Fruit fly (Drosophila melanogaster) whole organism, embryonic: ENCODE measurements around the gene CG13386.

Experiments
- Ada2b ChIP-seq: fragments of 200-800 bp; sonication (Bioruptor generic); IDR thresholded peaks from 2 replicates; pipeline ENCODE4 v1.3.6; 2022; ENCODE audit warnings: missing biosample characterization, missing genetic modification characterization
- Awh ChIP-seq: fragments of 200-800 bp; sonication (Bioruptor generic); IDR thresholded peaks from 2 replicates; pipeline ENCODE4, ENCODE4 v1.3.6; 2022; ENCODE audit warnings: missing biosample characterization, missing genetic modification characterization
- Bgb ChIP-seq: fragments of 200-800 bp; sonication (Bioruptor generic); IDR thresholded peaks from 2 replicates; pipeline ENCODE4 v1.3.6; 2022; ENCODE audit warnings: missing biosample characterization, missing genetic modification characterization; ENCODE audit not compliant: partially characterized antibody
- CG10267 ChIP-seq: fragments of 200-800 bp; sonication (Bioruptor generic); optimal IDR thresholded peaks from 2 replicates; lab custom pipeline; 2018; ENCODE audit warnings: missing biosample characterization, mild to moderate bottlenecking, missing genetic modification characterization, moderate library complexity
- CG11398 ChIP-seq: fragments of 200-800 bp; sonication (Bioruptor generic); optimal IDR thresholded peaks from 2 replicates; lab custom pipeline; 2016; ENCODE audit warnings: missing biosample characterization, missing genetic modification characterization
- CG12155 ChIP-seq: fragments of 200-800 bp; sonication (Bioruptor generic); optimal IDR thresholded peaks from 3 replicates; lab custom pipeline; 2016; ENCODE audit warnings: missing biosample characterization, missing genetic modification characterization
- CG1529 ChIP-seq: fragments of 200-800 bp; sonication (Bioruptor generic); optimal IDR thresholded peaks from 3 replicates; lab custom pipeline; 2018; ENCODE audit warnings: missing biosample characterization, missing genetic modification characterization
- CG17186 ChIP-seq: fragments of 200-800 bp; sonication (Bioruptor generic); optimal IDR thresholded peaks from 3 replicates; lab custom pipeline; 2017; ENCODE audit warnings: missing biosample characterization, missing genetic modification reagents, missing genetic modification characterization
- CG18764 ChIP-seq: fragments of 200-800 bp; sonication (Bioruptor generic); optimal IDR thresholded peaks from 3 replicates; lab custom pipeline; 2016; ENCODE audit warnings: missing biosample characterization, missing genetic modification characterization
- CG2129 ChIP-seq: fragments of 200-800 bp; sonication (Bioruptor generic); IDR thresholded peaks from 2 replicates; pipeline ENCODE4 v1.3.6; 2022; ENCODE audit warnings: missing biosample characterization, missing genetic modification characterization; ENCODE audit not compliant: partially characterized antibody
- CG2875 ChIP-seq: fragments of 200-800 bp; sonication (Bioruptor generic); optimal IDR thresholded peaks from 2 replicates; lab custom pipeline; 2017; ENCODE audit warnings: missing biosample characterization, mild to moderate bottlenecking, missing genetic modification characterization, missing genetic modification reagents
- CG30020 ChIP-seq: fragments of 200-800 bp; optimal IDR thresholded peaks from 2 replicates; lab custom pipeline; 2019; ENCODE audit warnings: missing biosample characterization, mild to moderate bottlenecking, missing genetic modification characterization, moderate library complexity
- CG3838 ChIP-seq: fragments of 200-800 bp; sonication (Bioruptor generic); optimal IDR thresholded peaks from 3 replicates; lab custom pipeline; 2016; ENCODE audit warnings: missing biosample characterization, missing genetic modification characterization
- CG4820 ChIP-seq: fragments of 200-800 bp; sonication (Bioruptor generic); optimal IDR thresholded peaks from 3 replicates; lab custom pipeline; 2016; ENCODE audit warnings: missing biosample characterization, missing genetic modification characterization
- CG5953 ChIP-seq: fragments of 200-800 bp; sonication (Bioruptor generic); IDR thresholded peaks from 2 replicates; pipeline ENCODE4 v1.3.6; 2022; ENCODE audit warnings: missing biosample characterization, missing genetic modification characterization
- CG6272 ChIP-seq: fragments of 200-800 bp; sonication (Bioruptor generic); IDR thresholded peaks from 2 replicates; pipeline ENCODE4 v1.3.6; 2022; ENCODE audit warnings: missing biosample characterization, missing genetic modification characterization
- CG7556 ChIP-seq: fragments of 200-800 bp; sonication (Bioruptor generic); optimal IDR thresholded peaks from 2 replicates; lab custom pipeline; 2017; ENCODE audit warnings: missing biosample characterization, mild to moderate bottlenecking, missing genetic modification characterization
- CG7839 ChIP-seq: fragments of 200-800 bp; sonication (Bioruptor generic); optimal IDR thresholded peaks from 3 replicates; lab custom pipeline; 2018; ENCODE audit warnings: missing biosample characterization, mild to moderate bottlenecking, missing genetic modification characterization, moderate library complexity
- CG8478 ChIP-seq: fragments of >200 bp; optimal IDR thresholded peaks from 2 replicates; lab custom pipeline; 2018
- Chrac-16 ChIP-seq: fragments of 200-800 bp; sonication (Bioruptor generic); optimal IDR thresholded peaks from 3 replicates; lab custom pipeline; 2016; ENCODE audit warnings: missing biosample characterization, missing genetic modification characterization
- CoRest ChIP-seq: fragments of 200-800 bp; sonication (Bioruptor generic); optimal IDR thresholded peaks from 3 replicates; lab custom pipeline; 2018; ENCODE audit warnings: missing biosample characterization, mild to moderate bottlenecking, missing genetic modification characterization, moderate library complexity
- D19A ChIP-seq: fragments of 200-800 bp; optimal IDR thresholded peaks from 3 replicates; lab custom pipeline; 2019; ENCODE audit warnings: missing biosample characterization, mild to moderate bottlenecking, missing genetic modification characterization, moderate library complexity
- Dbx ChIP-seq: fragments of 200-800 bp; sonication (Bioruptor generic); IDR thresholded peaks from 3 replicates; pipeline ENCODE4 v1.3.6; 2022; ENCODE audit warnings: missing biosample characterization, missing genetic modification characterization
- Ets97D ChIP-seq: fragments of 200-800 bp; sonication (Bioruptor generic); optimal IDR thresholded peaks from 3 replicates; lab custom pipeline; 2016; ENCODE audit warnings: missing biosample characterization, missing genetic modification characterization
- HLH3B ChIP-seq: fragments of 200-800 bp; sonication (Bioruptor generic); IDR thresholded peaks from 2 replicates; pipeline ENCODE4 v1.3.6; 2022; ENCODE audit warnings: missing biosample characterization, missing genetic modification characterization
- Hr3 ChIP-seq: fragments of 200-800 bp; sonication (Bioruptor generic); optimal IDR thresholded peaks from 3 replicates; lab custom pipeline; 2016; ENCODE audit warnings: missing biosample characterization, missing genetic modification characterization
- Lpt ChIP-seq: fragments of >200 bp; optimal IDR thresholded peaks from 2 replicates; lab custom pipeline; 2018; ENCODE audit warnings: missing biosample characterization, missing genetic modification characterization
- Med ChIP-seq: fragments of 200-800 bp; sonication (Bioruptor generic); peaks from one replicate; lab custom pipeline; 2016; ENCODE audit warnings: missing biosample characterization, missing genetic modification characterization, mild to moderate bottlenecking, inconsistent platforms, moderate library complexity
- Myb ChIP-seq: fragments of 200-800 bp; sonication (Bioruptor generic); optimal IDR thresholded peaks from 2 replicates; lab custom pipeline; 2016; ENCODE audit warnings: missing biosample characterization, missing genetic modification characterization
- Sry-δ ChIP-seq: fragments of 200-800 bp; sonication (Bioruptor generic); optimal IDR thresholded peaks from 2 replicates; lab custom pipeline; 2016; ENCODE audit warnings: missing biosample characterization, missing genetic modification characterization
- ac ChIP-seq: fragments of 200-800 bp; sonication (Bioruptor generic); optimal IDR thresholded peaks from 3 replicates; lab custom pipeline; 2017; ENCODE audit warnings: missing biosample characterization, mild to moderate bottlenecking, missing genetic modification characterization
- bsh ChIP-seq, 2 experiments: fragments of 200-800 bp; sonication (Bioruptor generic); optimal IDR thresholded peaks; 2 replicates each; lab custom pipeline; 2017 to 2018; ENCODE audit warnings: mild to moderate bottlenecking in 2 of 2, missing biosample characterization in 2 of 2, missing genetic modification characterization in 2 of 2, moderate library complexity in 1 of 2
- dan ChIP-seq: fragments of 200-800 bp; sonication (Bioruptor generic); IDR thresholded peaks from 2 replicates; pipeline ENCODE4 v1.3.6; 2022; ENCODE audit warnings: missing biosample characterization, missing genetic modification characterization
- dysf ChIP-seq: fragments of 200-800 bp; sonication (Bioruptor generic); IDR thresholded peaks from 3 replicates; pipeline ENCODE4 v1.3.6; 2022; ENCODE audit warnings: missing biosample characterization, missing genetic modification characterization
- eve ChIP-seq, 2 experiments: fragments of >200 bp; optimal IDR thresholded peaks; 2 replicates each; lab custom pipeline; 2017; ENCODE audit warnings: missing biosample characterization in 2 of 2, missing genetic modification characterization in 2 of 2
- exex ChIP-seq: fragments of 200-800 bp; sonication (Bioruptor generic); optimal IDR thresholded peaks from 4 replicates; lab custom pipeline; 2018; ENCODE audit warnings: missing biosample characterization, mild to moderate bottlenecking, missing genetic modification characterization, moderate library complexity
- jumu ChIP-seq: fragments of 200-800 bp; sonication (Bioruptor generic); optimal IDR thresholded peaks from 3 replicates; lab custom pipeline; 2016; ENCODE audit warnings: missing biosample characterization, missing genetic modification characterization
- lilli ChIP-seq: fragments of 200-800 bp; sonication (Bioruptor generic); optimal IDR thresholded peaks from 3 replicates; lab custom pipeline; 2016; ENCODE audit warnings: missing biosample characterization, missing genetic modification characterization
- nau ChIP-seq: fragments of 200-800 bp; sonication (Bioruptor generic); optimal IDR thresholded peaks from 3 replicates; lab custom pipeline; 2017; ENCODE audit warnings: missing biosample characterization, mild to moderate bottlenecking, missing genetic modification characterization, missing genetic modification reagents
- p53 ChIP-seq: fragments of 200-800 bp; sonication (Bioruptor generic); optimal IDR thresholded peaks from 2 replicates; lab custom pipeline; 2016; ENCODE audit warnings: missing biosample characterization, missing genetic modification characterization
- pfk ChIP-seq: fragments of 200-800 bp; sonication (Bioruptor generic); optimal IDR thresholded peaks from 2 replicates; lab custom pipeline; 2018; ENCODE audit warnings: missing biosample characterization, mild to moderate bottlenecking, missing genetic modification characterization, moderate library complexity
- phol ChIP-seq: fragments of 200-800 bp; sonication (Bioruptor generic); optimal IDR thresholded peaks from 3 replicates; lab custom pipeline; 2018; ENCODE audit warnings: missing biosample characterization, mild to moderate bottlenecking, missing genetic modification characterization, moderate library complexity
- row ChIP-seq: fragments of 200-800 bp; sonication (Bioruptor generic); IDR thresholded peaks from 3 replicates; pipeline ENCODE4 v1.3.6; 2022; ENCODE audit warnings: missing biosample characterization, missing genetic modification characterization
- sd ChIP-seq: fragments of 200-800 bp; sonication (Bioruptor generic); optimal IDR thresholded peaks from 3 replicates; lab custom pipeline; 2018; ENCODE audit warnings: missing biosample characterization, mild to moderate bottlenecking, missing genetic modification characterization, moderate library complexity
- sisA ChIP-seq: fragments of 200-800 bp; sonication (Bioruptor generic); IDR thresholded peaks from 2 replicates; pipeline ENCODE4 v1.3.6; 2022; ENCODE audit warnings: missing biosample characterization, missing genetic modification characterization
- so ChIP-seq: fragments of 200-800 bp; sonication (Bioruptor generic); IDR thresholded peaks from 3 replicates; pipeline ENCODE4 v1.3.6; 2022; ENCODE audit warnings: missing biosample characterization, missing genetic modification characterization
- ssp ChIP-seq: fragments of 200-800 bp; sonication (Bioruptor generic); IDR thresholded peaks from 2 replicates; pipeline ENCODE4 v1.3.6; 2022; ENCODE audit warnings: missing biosample characterization, missing genetic modification characterization
- stc ChIP-seq: fragments of 200-800 bp; sonication (Bioruptor generic); IDR thresholded peaks from 2 replicates; pipeline ENCODE4 v1.3.6; 2022; ENCODE audit warnings: missing biosample characterization, missing genetic modification characterization
- toy ChIP-seq: fragments of 200-800 bp; sonication (Bioruptor generic); IDR thresholded peaks from 2 replicates; pipeline ENCODE4 v1.3.6; 2022; ENCODE audit warnings: missing biosample characterization, missing genetic modification characterization
- twi ChIP-seq: fragments of 200-800 bp; optimal IDR thresholded peaks from 2 replicates; lab custom pipeline; 2019; ENCODE audit warnings: missing biosample characterization, mild to moderate bottlenecking, missing genetic modification characterization, moderate library complexity
- usp ChIP-seq: fragments of >200 bp; optimal IDR thresholded peaks from 2 replicates; lab custom pipeline; 2017; ENCODE audit warnings: missing biosample characterization, missing genetic modification characterization
- vvl ChIP-seq: fragments of 200-800 bp; sonication (Bioruptor generic); IDR thresholded peaks from 2 replicates; pipeline ENCODE4 v1.3.6; 2022; ENCODE audit warnings: missing biosample characterization, missing genetic modification characterization

The CG13386 gene

DNA sequence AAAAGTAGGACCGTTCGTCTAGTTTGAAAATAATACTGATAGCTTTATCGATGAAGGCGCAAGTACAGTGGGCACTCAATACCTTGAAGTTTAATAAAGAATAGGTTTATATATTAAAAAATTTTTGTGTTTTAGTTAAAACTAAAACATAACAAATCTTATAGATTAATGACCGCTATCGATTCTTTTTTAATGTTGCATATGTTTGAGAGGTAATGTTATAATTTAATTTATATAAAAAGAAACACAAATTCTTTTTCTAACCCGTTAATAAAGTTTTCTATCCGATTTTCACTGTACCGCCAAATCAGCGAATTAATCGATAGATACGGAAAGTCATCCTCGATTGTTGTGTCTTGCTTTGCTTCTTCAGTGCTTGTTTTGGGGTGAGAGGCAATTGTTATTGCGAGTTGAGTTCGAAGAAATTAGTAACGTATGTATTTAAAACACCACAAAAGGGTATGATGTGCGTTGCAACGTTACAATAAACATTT lies 14.7 kb upstream of the CG13386 start, which contains the start of the genes Dad1 and CG13384 (continued):
- peak; percentile 89 for TF ChIP-seq stc (GFP tag; lab: Robert Waterston, UW)
- TF ChIP-seq Lpt (GFP tag; lab: Kevin White, UChicago): no peak
- peak; percentile 88 for TF ChIP-seq sisA (GFP tag; lab: Robert Waterston, UW)
- TF ChIP-seq CG12155 (GFP tag; lab: Kevin White, UChicago): peak; percentile 90
- TF ChIP-seq lilli (GFP tag; lab: Kevin White, UChicago): peak; percentile 91
- TF ChIP-seq Bgb (GFP tag; lab: Robert Waterston, UW): peak; percentile 47; the same call in 1 of the 2 replicates
- no peak for TF ChIP-seq sd
- peak; percentile 98 for TF ChIP-seq CoRest (tag; lab: Kevin White, UChicago)
- peak; percentile 58; the same call in 1 of the 2 replicates for TF ChIP-seq CG5953 (GFP tag; lab: Robert Waterston, UW)
- peak; percentile 95 for TF ChIP-seq vvl (GFP tag; lab: Robert Waterston, UW)
- TF ChIP-seq dysf (GFP tag; lab: Robert Waterston, UW): peak; percentile 96
- no peak for TF ChIP-seq nau
- peak; percentile 81 for TF ChIP-seq D19A
- TF ChIP-seq Awh: peak; percentile 68
- peak; percentile 93 for TF ChIP-seq Dbx (GFP tag; lab: Robert Waterston, UW)
- peak; percentile 90 for TF ChIP-seq twi (tag; lab: Kevin White, UChicago)
- TF ChIP-seq Ada2b (GFP tag; lab: Robert Waterston, UW): peak; percentile 83
- peak; percentile 88 for TF ChIP-seq HLH3B (GFP tag; lab: Robert Waterston, UW)
- no peak for TF ChIP-seq usp (GFP tag; lab: Kevin White, UChicago)
- peak in 1 of 2 experiments; percentile 90 for TF ChIP-seq bsh (GFP tag; optimal IDR thresholded peaks at IDR 0.05; lab: Kevin White, UChicago)
- peak; percentile 90 for TF ChIP-seq CG6272 (GFP tag; lab: Robert Waterston, UW)
- TF ChIP-seq eve (GFP tag; optimal IDR thresholded peaks at IDR 0.05; lab: Kevin White, UChicago): no peak
- TF ChIP-seq Sry-δ (GFP tag; lab: Kevin White, UChicago): peak; percentile 49
- peak; percentile 81 for TF ChIP-seq toy (GFP tag; lab: Robert Waterston, UW)
- TF ChIP-seq exex (tag; lab: Kevin White, UChicago): peak; percentile 90
- peak; percentile 96 for TF ChIP-seq CG7839 (tag; lab: Kevin White, UChicago)
- peak; percentile 86 for TF ChIP-seq ssp (GFP tag; lab: Robert Waterston, UW)
- peak; percentile 66 for TF ChIP-seq CG2875 (GFP tag; lab: Kevin White, UChicago)
- peak; percentile 92 for TF ChIP-seq CG10267 (tag; lab: Kevin White, UChicago)
- TF ChIP-seq CG4820: peak; percentile 83
- TF ChIP-seq CG2129 (GFP tag; lab: Robert Waterston, UW): peak; percentile 13; the same call in 1 of the 2 replicates
- TF ChIP-seq dan: peak; percentile 63
- TF ChIP-seq p53 (GFP tag; lab: Kevin White, UChicago): no peak
- no peak for TF ChIP-seq ac
- TF ChIP-seq phol (tag; lab: Kevin White, UChicago): peak; percentile 94
- TF ChIP-seq pfk (GFP tag; lab: Kevin White, UChicago): peak; percentile 52
- peak; percentile 94 for TF ChIP-seq CG7556 (GFP tag; lab: Kevin White, UChicago)
- TF ChIP-seq CG3838 (GFP tag; lab: Kevin White, UChicago): peak; percentile 60
- TF ChIP-seq CG18764: peak; percentile 83
- TF ChIP-seq Chrac-16 (GFP tag; lab: Kevin White, UChicago): peak; percentile 91
- TF ChIP-seq so: peak; percentile 78; the same call in 2 of the 3 replicates
- TF ChIP-seq CG8478: no peak
- TF ChIP-seq CG30020: peak; percentile 88
- TF ChIP-seq row (GFP tag; lab: Robert Waterston, UW): peak; percentile 99
- TF ChIP-seq CG11398 (GFP tag; lab: Kevin White, UChicago): no peak
- peak; percentile 81 for TF ChIP-seq CG1529 (GFP tag; lab: Kevin White, UChicago)
- TF ChIP-seq CG17186 (GFP tag; lab: Kevin White, UChicago): peak; percentile 59
- TF ChIP-seq Med: peak; percentile 78
- peak; percentile 92 for TF ChIP-seq Hr3
- peak; percentile 55 for TF ChIP-seq Ets97D (GFP tag; lab: Kevin White, UChicago)
- TF ChIP-seq Myb (GFP tag; lab: Kevin White, UChicago): peak; percentile 28
- no peak for TF ChIP-seq jumu (GFP tag; lab: Kevin White, UChicago)
